Worm (Caenorhabditis elegans) whole organism, L1 larva: ENCODE results near the gene C25D7.16.
A peak's percentile ranks its signal among the peaks of the same experiment; 100 is the strongest.

Experiments
- C04F5.9 ChIP-seq: sonication (generic microtip); optimal IDR thresholded peaks from 2 replicates; lab custom pipeline; 2016; ENCODE audit warnings: missing genetic modification characterization, missing compliant biosample characterization
- C16A3.4 ChIP-seq: fragments of 150-350 bp; optimal IDR thresholded peaks from 2 replicates; lab custom pipeline; 2014; ENCODE audit warnings: missing biosample characterization, missing genetic modification characterization
- aha-1 ChIP-seq: fragments of 150-350 bp; optimal IDR thresholded peaks from 2 replicates; lab custom pipeline; 2014; ENCODE audit warnings: missing biosample characterization, missing genetic modification characterization
- alr-1 ChIP-seq: fragments of 200-800 bp; sonication (Bioruptor generic); optimal IDR thresholded peaks from 2 replicates; lab custom pipeline; 2018; ENCODE audit warnings: borderline replicate concordance, mild to moderate bottlenecking, missing genetic modification characterization, missing compliant biosample characterization
- aly-2 ChIP-seq: fragments of 150-350 bp; optimal IDR thresholded peaks from 2 replicates; lab custom pipeline; 2014; ENCODE audit warnings: missing biosample characterization, missing genetic modification characterization
- blmp-1 ChIP-seq: fragments of 150-350 bp; optimal IDR thresholded peaks from 2 replicates; lab custom pipeline; 2014; ENCODE audit warnings: missing biosample characterization, missing genetic modification characterization
- ceh-63 ChIP-seq: fragments of 200-800 bp; sonication (Bioruptor generic); optimal IDR thresholded peaks from 2 replicates; lab custom pipeline; 2018; ENCODE audit warnings: mild to moderate bottlenecking, missing genetic modification characterization, missing compliant biosample characterization
- ceh-8 ChIP-seq: fragments of 200-800 bp; sonication (Bioruptor generic); optimal IDR thresholded peaks from 2 replicates; lab custom pipeline; 2018; ENCODE audit warnings: mild to moderate bottlenecking, missing genetic modification characterization, moderate library complexity, missing compliant biosample characterization
- ceh-88 ChIP-seq: fragments of 200-800 bp; sonication (Bioruptor generic); IDR thresholded peaks from 2 replicates; pipeline ENCODE4 v1.3.6; 2022; ENCODE audit warnings: missing genetic modification characterization, missing compliant biosample characterization
- ceh-90 ChIP-seq: sonication (generic microtip); optimal IDR thresholded peaks from 2 replicates; lab custom pipeline; 2016; ENCODE audit warnings: missing genetic modification characterization, missing compliant biosample characterization
- ces-1 ChIP-seq: fragments of 150-350 bp; optimal IDR thresholded peaks from 2 replicates; lab custom pipeline; 2014; ENCODE audit warnings: missing biosample characterization, missing genetic modification reagents, missing genetic modification characterization
- efl-1 ChIP-seq, 4 experiments: fragments of 150-350 bp; optimal IDR thresholded peaks in 3 of 4; peaks in 1 of 4; 1 replicate in 1 of 4; 2 replicates in 3 of 4; lab custom pipeline; 2014; ENCODE audit warnings: missing biosample characterization in 2 of 4, missing genetic modification characterization in 2 of 4, missing genetic modification reagents in 2 of 4
- efl-3 ChIP-seq: fragments of 200-800 bp; sonication (Bioruptor generic); optimal IDR thresholded peaks from 2 replicates; lab custom pipeline; 2018; ENCODE audit warnings: mild to moderate bottlenecking, missing genetic modification characterization, missing compliant biosample characterization
- egl-13 ChIP-seq: sonication (generic microtip); optimal IDR thresholded peaks from 2 replicates; lab custom pipeline; 2016; ENCODE audit warnings: missing genotype, missing genetic modification reagents, missing genetic modification characterization, missing compliant biosample characterization
- egl-27 ChIP-seq, 2 experiments: fragments of 150-350 bp in 1 of 2; sonication (generic microtip); optimal IDR thresholded peaks; 3 replicates each; lab custom pipeline; 2017 to 2018; ENCODE audit warnings: missing biosample characterization in 2 of 2, missing genetic modification characterization in 2 of 2, missing genetic modification reagents in 2 of 2
- ets-5 ChIP-seq: fragments of 200-800 bp; sonication (Bioruptor generic); IDR thresholded peaks from 2 replicates; pipeline ENCODE4 v1.3.6; 2022; ENCODE audit warnings: missing genetic modification characterization, missing compliant biosample characterization
- fkh-8 ChIP-seq: sonication (generic microtip); optimal IDR thresholded peaks from 2 replicates; lab custom pipeline; 2016; ENCODE audit warnings: mild to moderate bottlenecking, missing genetic modification characterization, missing compliant biosample characterization
- fos-1 ChIP-seq: fragments of 150-350 bp; optimal IDR thresholded peaks from 2 replicates; lab custom pipeline; 2014; ENCODE audit warnings: missing biosample characterization, missing genetic modification characterization
- lin-13 ChIP-seq: fragments of 150-350 bp; optimal IDR thresholded peaks from 2 replicates; lab custom pipeline; 2014; ENCODE audit warnings: missing biosample characterization, missing genetic modification reagents, missing genetic modification characterization
- lin-14 ChIP-seq: fragments of 200-800 bp; sonication (Bioruptor generic); optimal IDR thresholded peaks from 2 replicates; lab custom pipeline; 2018; ENCODE audit warnings: mild to moderate bottlenecking, missing genetic modification characterization, moderate library complexity, missing compliant biosample characterization
- lin-15B ChIP-seq: fragments of 150-350 bp; sonication (generic microtip); optimal IDR thresholded peaks from 3 replicates; lab custom pipeline; 2014; ENCODE audit warnings: missing biosample characterization, missing genetic modification characterization
- lin-35 ChIP-seq, 2 experiments: fragments of 150-350 bp; optimal IDR thresholded peaks; 2 replicates each; lab custom pipeline; 2014; ENCODE audit warnings: missing biosample characterization in 2 of 2, missing genetic modification characterization in 2 of 2, missing genetic modification reagents in 2 of 2
- lin-39 ChIP-seq: fragments of 150-350 bp; optimal IDR thresholded peaks from 2 replicates; lab custom pipeline; 2014; ENCODE audit warnings: missing biosample characterization, missing genetic modification reagents, missing genetic modification characterization
- lir-3 ChIP-seq: sonication (generic microtip); optimal IDR thresholded peaks from 2 replicates; lab custom pipeline; 2016; ENCODE audit warnings: mild to moderate bottlenecking, missing genetic modification characterization, moderate library complexity, missing compliant biosample characterization; ENCODE audit not compliant: poor library complexity
- lsy-2 ChIP-seq, 2 experiments: fragments of 150-350 bp; optimal IDR thresholded peaks; 2 replicates each; lab custom pipeline; 2014; ENCODE audit warnings: missing biosample characterization in 2 of 2, missing genetic modification characterization in 2 of 2
- mab-9 ChIP-seq: fragments of 200-800 bp; sonication (Bioruptor generic); IDR thresholded peaks from 2 replicates; pipeline ENCODE4 v1.3.6; 2022; ENCODE audit warnings: missing genetic modification reagents, missing genetic modification characterization, missing compliant biosample characterization
- mep-1 ChIP-seq: fragments of 150-350 bp; optimal IDR thresholded peaks from 2 replicates; lab custom pipeline; 2014; ENCODE audit warnings: missing biosample characterization, missing genetic modification characterization
- nhr-47 ChIP-seq: sonication (generic microtip); optimal IDR thresholded peaks from 2 replicates; lab custom pipeline; 2016; ENCODE audit warnings: mild to moderate bottlenecking, missing genetic modification characterization, moderate library complexity, missing compliant biosample characterization
- nhr-76 ChIP-seq: sonication (generic microtip); optimal IDR thresholded peaks from 2 replicates; lab custom pipeline; 2017; ENCODE audit warnings: missing biosample characterization, missing genetic modification characterization
- nhr-77 ChIP-seq: fragments of 150-350 bp; optimal IDR thresholded peaks from 2 replicates; lab custom pipeline; 2014; ENCODE audit warnings: missing biosample characterization, missing genetic modification characterization
- nhr-84 ChIP-seq: sonication (generic microtip); optimal IDR thresholded peaks from 2 replicates; lab custom pipeline; 2017; ENCODE audit warnings: missing biosample characterization, missing genetic modification characterization
- nhr-90 ChIP-seq: sonication (generic microtip); optimal IDR thresholded peaks from 2 replicates; lab custom pipeline; 2016; ENCODE audit warnings: mild to moderate bottlenecking, missing genetic modification characterization, missing compliant biosample characterization; ENCODE audit not compliant: poor library complexity
- rnt-1 ChIP-seq: sonication (generic microtip); optimal IDR thresholded peaks from 2 replicates; lab custom pipeline; 2016; ENCODE audit warnings: mild to moderate bottlenecking, missing genetic modification characterization, moderate library complexity, missing compliant biosample characterization
- skn-1 ChIP-seq: fragments of 150-350 bp; optimal IDR thresholded peaks from 2 replicates; lab custom pipeline; 2014; ENCODE audit warnings: missing biosample characterization, missing genetic modification characterization
- snpc-4 ChIP-seq: fragments of 150-350 bp; optimal IDR thresholded peaks from 2 replicates; lab custom pipeline; 2014; ENCODE audit warnings: missing biosample characterization, missing genetic modification characterization
- snu-23 ChIP-seq: sonication (generic microtip); optimal IDR thresholded peaks from 2 replicates; lab custom pipeline; 2016; ENCODE audit warnings: missing genetic modification characterization, missing compliant biosample characterization
- sox-4 ChIP-seq: sonication (generic microtip); optimal IDR thresholded peaks from 2 replicates; lab custom pipeline; 2016; ENCODE audit warnings: missing genetic modification characterization, missing compliant biosample characterization
- sup-37 ChIP-seq: fragments of 200-800 bp; sonication (Bioruptor generic); optimal IDR thresholded peaks from 2 replicates; lab custom pipeline; 2018; ENCODE audit warnings: mild to moderate bottlenecking, missing genetic modification characterization, missing compliant biosample characterization
- swsn-7 ChIP-seq: sonication (generic microtip); optimal IDR thresholded peaks from 2 replicates; lab custom pipeline; 2016; ENCODE audit warnings: missing genetic modification characterization, missing compliant biosample characterization
- unc-130 ChIP-seq: fragments of 150-350 bp; optimal IDR thresholded peaks from 2 replicates; lab custom pipeline; 2017; ENCODE audit warnings: missing biosample characterization, missing genetic modification characterization, inconsistent platforms
- unc-30 ChIP-seq: sonication (generic microtip); optimal IDR thresholded peaks from 2 replicates; lab custom pipeline; 2017; ENCODE audit warnings: missing biosample characterization, missing genetic modification characterization
- unc-86 ChIP-seq: sonication (generic microtip); optimal IDR thresholded peaks from 2 replicates; lab custom pipeline; 2016; ENCODE audit warnings: missing genetic modification characterization, missing compliant biosample characterization
- unc-98 ChIP-seq: fragments of 200-800 bp; sonication (Bioruptor generic); IDR thresholded peaks from 2 replicates; pipeline ENCODE4 v1.3.6; 2022; ENCODE audit warnings: missing genetic modification characterization, missing compliant biosample characterization
- vab-15 ChIP-seq: sonication (generic microtip); optimal IDR thresholded peaks from 2 replicates; lab custom pipeline; 2017; ENCODE audit warnings: missing genotype, mild to moderate bottlenecking, missing genetic modification characterization, missing compliant biosample characterization
- ztf-4 ChIP-seq: fragments of 150-350 bp; optimal IDR thresholded peaks from 2 replicates; lab custom pipeline; 2014; ENCODE audit warnings: missing biosample characterization, missing genetic modification characterization

C25D7.16 gene

ce11 chrV:15055873-15056272 lies at the start of gene C25D7.16:
Gene C25D7.16, plus strand, starts transcription at chrV:15056173.
- TF ChIP-seq ceh-90 (tag; lab: Kevin White, UChicago) (no peak), efl-1 (optimal IDR thresholded peaks at IDR 0.05; lab: Kevin White, UChicago) (no peak), efl-1 (GFP tag; optimal IDR thresholded peaks at IDR 0.05 in 1 of 2; lab: Kevin White, UChicago) (peak in 1 of 2 experiments; percentile 49)

- TF ChIP-seq egl-27 (tag; optimal IDR thresholded peaks at IDR 0.05; lab: Kevin White, UChicago) (no peak), efl-3 (GFP tag; lab: Kevin White, UChicago) (no peak), nhr-47 (no peak), nhr-84 (no peak), mep-1 (no peak), efl-1 (optimal IDR thresholded peaks at IDR 0.05; lab: Kevin White, UChicago) (no peak), efl-1 (GFP tag; optimal IDR thresholded peaks at IDR 0.05 in 1 of 2; lab: Kevin White, UChicago) (no peak), lsy-2 (tag; optimal IDR thresholded peaks at IDR 0.05; lab: Kevin White, UChicago) (no peak), ets-5 (GFP tag; lab: Robert Waterston, UW) (no peak), nhr-90 (tag; lab: Kevin White, UChicago) (no peak)
- TF ChIP-seq, all 84 proteins: peak for 0
Observed at ce11 chrV:15011560-15011959, 44.4 kb upstream of the C25D7.16 start, which contains the start of gene nmr-2. Gene nmr-2, minus strand, starts transcription at chrV:15011660.

- TF ChIP-seq lin-39 (no peak), alr-1 (no peak), ets-5 (GFP tag; lab: Robert Waterston, UW) (no peak), fkh-8 (no peak), mab-9 (GFP tag; lab: Robert Waterston, UW) (no peak), egl-13 (tag; lab: Kevin White, UChicago) (no peak), egl-27 (tag; optimal IDR thresholded peaks at IDR 0.05; lab: Kevin White, UChicago) (no peak), aha-1 (tag; lab: Kevin White, UChicago) (no peak), C04F5.9 (no peak), ceh-88 (GFP tag; lab: Robert Waterston, UW) (no peak), snu-23 (GFP tag; lab: Kevin White, UChicago) (peak; percentile 29), ceh-90 (tag; lab: Kevin White, UChicago) (no peak), lin-14 (GFP tag; lab: Kevin White, UChicago) (peak; percentile 20), efl-1 (optimal IDR thresholded peaks at IDR 0.05; lab: Kevin White, UChicago) (peak in 1 of 2 experiments; percentile 15), efl-1 (GFP tag; optimal IDR thresholded peaks at IDR 0.05 in 1 of 2; lab: Kevin White, UChicago) (peak in 1 of 2 experiments; percentile 84), blmp-1 (tag; lab: Kevin White, UChicago) (no peak), sox-4 (tag; lab: Kevin White, UChicago) (no peak), skn-1 (tag; lab: Kevin White, UChicago) (no peak), aly-2 (tag; lab: Kevin White, UChicago) (no peak), lsy-2 (tag; optimal IDR thresholded peaks at IDR 0.05; lab: Kevin White, UChicago) (no peak), lin-35 (GFP tag; optimal IDR thresholded peaks at IDR 0.05; lab: Kevin White, UChicago) (peak in 1 of 2 experiments; percentile 18), fos-1 (tag; lab: Kevin White, UChicago) (no peak), swsn-7 (no peak), ztf-4 (tag; lab: Kevin White, UChicago) (no peak), efl-3 (GFP tag; lab: Kevin White, UChicago) (no peak), lir-3 (tag; lab: Kevin White, UChicago) (no peak), vab-15 (no peak), ceh-8 (no peak), ceh-63 (no peak), ces-1 (GFP tag; lab: Kevin White, UChicago) (no peak), unc-130 (no peak), rnt-1 (tag; lab: Kevin White, UChicago) (peak; percentile 70), lin-13 (GFP tag; lab: Kevin White, UChicago) (no peak), nhr-84 (no peak), nhr-76 (tag; lab: Kevin White, UChicago) (no peak), nhr-90 (tag; lab: Kevin White, UChicago) (no peak), sup-37 (GFP tag; lab: Kevin White, UChicago) (no peak), mep-1 (no peak), C16A3.4 (tag; lab: Kevin White, UChicago) (no peak), snpc-4 (tag; lab: Kevin White, UChicago) (no peak), unc-98 (GFP tag; lab: Robert Waterston, UW) (no peak), nhr-77 (tag; lab: Kevin White, UChicago) (no peak), lin-15B (tag; lab: Kevin White, UChicago) (no peak), unc-30 (tag; lab: Kevin White, UChicago) (no peak), unc-86 (tag; lab: Kevin White, UChicago) (no peak)
Observed at ce11 chrV:15012542-15013301, 43.3 kb upstream of the C25D7.16 start.
